Worm (Caenorhabditis elegans): ENCODE measurements around the gene cat-4.

cat-4 gene

ce11 chrV:10572614-10573013, 7.9 kb downstream of the cat-4 start, which contains the start of gene del-6:
del-6 (plus strand) TSS chrV:10572914.
- TF ChIP-seq Y95B8A.8 (GFP tag; IDR thresholded peaks at IDR 0.05), result no peak
- TF ChIP-seq ccch-3 (GFP tag; optimal IDR thresholded peaks at IDR 0.05), result no peak
- no peak for TF ChIP-seq B0035.1 (tag; optimal IDR thresholded peaks at IDR 0.05)
- no peak for TF ChIP-seq lsy-27 (tag; optimal IDR thresholded peaks at IDR 0.05; ENCODE audit: borderline replicate concordance, insufficient read depth)
- no peak for TF ChIP-seq ceh-58 (GFP tag; IDR thresholded peaks at IDR 0.05)
- no peak for TF ChIP-seq rpc-1 (optimal IDR thresholded peaks at IDR 0.05)
- TF ChIP-seq rpc-1 (tag; optimal IDR thresholded peaks at IDR 0.05), result no peak
- TF ChIP-seq lin-26 (GFP tag; IDR thresholded peaks at IDR 0.05), result no peak
- no peak for TF ChIP-seq ceh-27 (GFP tag; optimal IDR thresholded peaks at IDR 0.05)
- no peak for TF ChIP-seq aptf-3 (GFP tag; IDR thresholded peaks at IDR 0.05)
- no peak for TF ChIP-seq F52B5.7 (tag; optimal IDR thresholded peaks at IDR 0.05)
- no peak for TF ChIP-seq madf-3 (GFP tag; IDR thresholded peaks at IDR 0.05)
- no peak for TF ChIP-seq dpff-1 (tag; optimal IDR thresholded peaks at IDR 0.05)
- TF ChIP-seq athp-1 (tag; optimal IDR thresholded peaks at IDR 0.05), result no peak
- TF ChIP-seq snpc-4 (GFP tag; optimal IDR thresholded peaks at IDR 0.05), result no peak
- TF ChIP-seq snpc-4 (tag; optimal IDR thresholded peaks at IDR 0.05), result no peak
- no peak for TF ChIP-seq pha-4 (tag; optimal IDR thresholded peaks at IDR 0.05)
- TF ChIP-seq F22D6.2 (tag; optimal IDR thresholded peaks at IDR 0.05), result no peak
- TF ChIP-seq snpc-1.1 (tag; optimal IDR thresholded peaks at IDR 0.05; ENCODE audit: insufficient read depth), result no peak
- TF ChIP-seq hmg-1.2 (GFP tag; IDR thresholded peaks at IDR 0.05), result no peak

- TF ChIP-seq ccch-3 (GFP tag; optimal IDR thresholded peaks at IDR 0.05), result no peak
- TF ChIP-seq ets-4 (GFP tag; optimal IDR thresholded peaks at IDR 0.05), result no peak
- no peak for TF ChIP-seq mcd-1 (GFP tag; IDR thresholded peaks at IDR 0.05)
Measured at ce11 chrV:10574197-10574596, 9.5 kb downstream of the cat-4 start.

- TF ChIP-seq unc-62 (GFP tag; optimal IDR thresholded peaks at IDR 0.05) (no peak), mcd-1 (GFP tag; IDR thresholded peaks at IDR 0.05) (0 out of 2 replicates have a peak, but pooled peaks have one; percentile 9), ZK185.1 (tag; optimal IDR thresholded peaks at IDR 0.05; ENCODE audit: poor library complexity, severe bottlenecking) (no peak), lin-54 (GFP tag; optimal IDR thresholded peaks at IDR 0.05) (no peak)
Measured at ce11 chrV:10576319-10576718, 11.6 kb downstream of the cat-4 start, which contains the start of gene vps-54. vps-54 (minus strand) TSS chrV:10576419.

- 0 out of 2 replicates have a peak, but pooled peaks have one; percentile 33 for TF ChIP-seq Y53G8AR.9 (GFP tag; conservative IDR thresholded peaks at IDR 0.05)
- no peak for TF ChIP-seq ceh-100 (GFP tag; IDR thresholded peaks at IDR 0.05)
Measured at ce11 chrV:10578226-10578625, 13.5 kb downstream of the cat-4 start, which contains the start of gene mics-1. mics-1 (minus strand) TSS chrV:10578326.

DNA sequence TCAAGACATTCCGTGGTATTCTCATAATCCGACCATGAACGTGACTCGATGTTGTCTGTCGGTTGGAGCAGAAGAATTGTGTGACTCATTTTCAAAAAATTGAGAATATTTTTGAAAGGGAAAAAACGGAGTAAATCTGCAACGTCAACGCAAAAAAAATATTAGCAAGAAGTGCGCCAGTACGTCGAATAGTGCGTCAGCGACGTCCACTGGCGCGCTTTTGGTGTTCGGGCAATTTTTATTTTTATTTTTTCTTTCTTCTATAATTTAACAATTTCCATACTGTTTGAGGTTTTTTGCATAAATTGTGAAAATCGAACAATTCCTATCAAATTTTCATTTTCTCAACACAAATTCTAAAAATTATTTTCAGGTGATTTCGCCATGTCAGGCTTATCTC, 14.3 kb downstream of the cat-4 start, which contains the start of the genes erh-1 and lpd-9:
erh-1 (minus strand) TSS at position 204 of the 400 bp plus-strand sequence.
lpd-9 (plus strand) TSS at position 368 of the 400 bp plus-strand sequence.
- TF ChIP-seq atf-7 (tag; optimal IDR thresholded peaks at IDR 0.05) (peak; percentile 2), lin-40 (tag; optimal IDR thresholded peaks at IDR 0.05) (peak; percentile 81), nhr-80 (tag; optimal IDR thresholded peaks at IDR 0.05) (peak; percentile 46), ccch-3 (GFP tag; optimal IDR thresholded peaks at IDR 0.05) (no peak), F23B12.7 (tag; optimal IDR thresholded peaks at IDR 0.05; ENCODE audit: insufficient read depth) (peak; percentile 13), nhr-90 (tag; optimal IDR thresholded peaks at IDR 0.05) (no peak), ama-1 (optimal IDR thresholded peaks at IDR 0.05) (no peak), ama-1 (GFP tag; optimal IDR thresholded peaks at IDR 0.05) (no peak), snpc-3.4 (tag; optimal IDR thresholded peaks at IDR 0.05) (peak; percentile 73), snpc-4 (GFP tag; optimal IDR thresholded peaks at IDR 0.05) (peak; percentile 19), snpc-4 (tag; optimal IDR thresholded peaks at IDR 0.05) (peak in 2 of 4 experiments; percentile 47 to 63), nfyb-1 (GFP tag; IDR thresholded peaks at IDR 0.05) (peak; percentile 74), madf-3 (GFP tag; IDR thresholded peaks at IDR 0.05) (peak; percentile 77; the same call in 1 of the 2 replicates), xnd-1 (tag; optimal IDR thresholded peaks at IDR 0.05) (peak; percentile 41), Y53G8AR.9 (GFP tag; conservative IDR thresholded peaks at IDR 0.05) (peak; percentile 87), F10E7.11 (tag; optimal IDR thresholded peaks at IDR 0.05) (no peak), hmg-20 (GFP tag; IDR thresholded peaks at IDR 0.05) (peak; percentile 48; the same call in 1 of the 2 replicates), rcor-1 (GFP tag; IDR thresholded peaks at IDR 0.05) (peak; percentile 60), bed-2 (GFP tag; IDR thresholded peaks at IDR 0.05) (no peak), ztf-18 (tag; optimal IDR thresholded peaks at IDR 0.05) (peak; percentile 98), tlf-1 (GFP tag; optimal IDR thresholded peaks at IDR 0.05) (peak; percentile 49)

Measured in whole organism, young adult.